Fruit fly (Drosophila melanogaster) whole organism, prepupa: ENCODE measurements around the gene CG32454.

Experiments
- Blimp-1 ChIP-seq: fragments of 200-800 bp; sonication (Bioruptor generic); optimal IDR thresholded peaks from 3 replicates; lab custom pipeline; 2017; ENCODE audit warnings: missing biosample characterization, missing genetic modification characterization, mild to moderate bottlenecking, moderate library complexity, missing genetic modification reagents
- CG10631 ChIP-seq: fragments of 200-800 bp; sonication (Bioruptor generic); optimal IDR thresholded peaks from 2 replicates; lab custom pipeline; 2016; ENCODE audit warnings: missing biosample characterization, missing genetic modification characterization
- CG10669 ChIP-seq: fragments of 200-800 bp; sonication (Bioruptor generic); optimal IDR thresholded peaks from 3 replicates; lab custom pipeline; 2018; ENCODE audit warnings: missing biosample characterization, mild to moderate bottlenecking, missing genetic modification characterization, moderate library complexity
- CG11294 ChIP-seq: fragments of 200-800 bp; sonication (Bioruptor generic); IDR thresholded peaks from 2 replicates; pipeline ENCODE4 v1.3.6; 2022; ENCODE audit warnings: missing biosample characterization, missing genetic modification characterization
- CG11762 ChIP-seq: fragments of 200-800 bp; sonication (Bioruptor generic); optimal IDR thresholded peaks from 3 replicates; lab custom pipeline; 2016; ENCODE audit warnings: missing biosample characterization, missing genetic modification characterization; ENCODE audit not compliant: insufficient read depth
- CG11902 ChIP-seq: fragments of 200-800 bp; sonication (Bioruptor generic); optimal IDR thresholded peaks from 3 replicates; lab custom pipeline; 2016; ENCODE audit warnings: missing biosample characterization, missing genetic modification characterization
- CG15336 ChIP-seq: fragments of 200-800 bp; sonication (Bioruptor generic); IDR thresholded peaks from 2 replicates; pipeline ENCODE4 v1.3.6; 2022; ENCODE audit warnings: missing biosample characterization, missing genetic modification characterization
- CG1621 ChIP-seq: fragments of 200-800 bp; sonication (Bioruptor generic); optimal IDR thresholded peaks from 3 replicates; lab custom pipeline; 2018; ENCODE audit warnings: missing biosample characterization, mild to moderate bottlenecking, missing genetic modification characterization
- CG16779 ChIP-seq: fragments of 200-800 bp; sonication (Bioruptor generic); optimal IDR thresholded peaks from 3 replicates; lab custom pipeline; 2017; ENCODE audit warnings: missing biosample characterization, mild to moderate bottlenecking, missing genetic modification characterization
- CG3032 ChIP-seq: fragments of 200-800 bp; optimal IDR thresholded peaks from 2 replicates; lab custom pipeline; 2019; ENCODE audit warnings: missing biosample characterization, mild to moderate bottlenecking, missing genetic modification characterization, moderate library complexity
- CG31627 ChIP-seq: fragments of 200-800 bp; sonication (Bioruptor generic); optimal IDR thresholded peaks from 3 replicates; lab custom pipeline; 2016; ENCODE audit warnings: missing biosample characterization, missing genetic modification characterization
- CG32006 ChIP-seq: fragments of 200-800 bp; sonication (Bioruptor generic); optimal IDR thresholded peaks from 3 replicates; lab custom pipeline; 2017; ENCODE audit warnings: missing biosample characterization, mild to moderate bottlenecking, missing genetic modification characterization
- CG34406 ChIP-seq: fragments of 200-800 bp; sonication (Bioruptor generic); optimal IDR thresholded peaks from 3 replicates; lab custom pipeline; 2016; ENCODE audit warnings: missing biosample characterization, missing genetic modification characterization
- CG3919 ChIP-seq: fragments of 200-800 bp; sonication (Bioruptor generic); optimal IDR thresholded peaks from 3 replicates; lab custom pipeline; 2016; ENCODE audit warnings: missing biosample characterization, missing genetic modification characterization
- CG6163 ChIP-seq: fragments of 200-800 bp; sonication (Bioruptor generic); IDR thresholded peaks from 3 replicates; pipeline ENCODE4 v1.3.6; 2022; ENCODE audit warnings: missing biosample characterization, missing genetic modification characterization
- CG6276 ChIP-seq: fragments of 200-800 bp; sonication (Bioruptor generic); optimal IDR thresholded peaks from 2 replicates; lab custom pipeline; 2017; ENCODE audit warnings: missing biosample characterization, mild to moderate bottlenecking, missing genetic modification characterization
- CG6792 ChIP-seq: fragments of 200-800 bp; sonication (Bioruptor generic); optimal IDR thresholded peaks from 3 replicates; lab custom pipeline; 2016; ENCODE audit warnings: missing biosample characterization, missing genetic modification characterization
- CG6808 ChIP-seq: fragments of 200-800 bp; sonication (Bioruptor generic); optimal IDR thresholded peaks from 3 replicates; lab custom pipeline; 2017; ENCODE audit warnings: missing biosample characterization, missing genetic modification characterization, mild to moderate bottlenecking, moderate library complexity, missing genetic modification reagents
- CG7368 ChIP-seq: fragments of 200-800 bp; sonication (Bioruptor generic); optimal IDR thresholded peaks from 3 replicates; lab custom pipeline; 2016; ENCODE audit warnings: missing biosample characterization, missing genetic modification characterization
- CG8119 ChIP-seq: fragments of 200-800 bp; sonication (Bioruptor generic); IDR thresholded peaks from 3 replicates; pipeline ENCODE4 v1.3.6; 2022; ENCODE audit warnings: missing biosample characterization, missing genetic modification characterization
- CG8319 ChIP-seq: fragments of 200-800 bp; sonication (Bioruptor generic); optimal IDR thresholded peaks from 3 replicates; lab custom pipeline; 2016; ENCODE audit warnings: missing biosample characterization, missing genetic modification characterization
- CG8632 ChIP-seq: fragments of 200-800 bp; sonication (Bioruptor generic); optimal IDR thresholded peaks from 3 replicates; lab custom pipeline; 2016; ENCODE audit warnings: missing biosample characterization, missing genetic modification characterization
- CG9139 ChIP-seq: fragments of 200-800 bp; sonication (Bioruptor generic); optimal IDR thresholded peaks from 3 replicates; lab custom pipeline; 2017; ENCODE audit warnings: missing biosample characterization, mild to moderate bottlenecking, missing genetic modification characterization
- Eip75B ChIP-seq: fragments of 200-800 bp; sonication (Bioruptor generic); optimal IDR thresholded peaks from 3 replicates; lab custom pipeline; 2016; ENCODE audit warnings: missing biosample characterization, missing genetic modification characterization
- Eip78C ChIP-seq: fragments of 200-800 bp; sonication (Bioruptor generic); peaks from one replicate; lab custom pipeline; 2016; ENCODE audit warnings: missing biosample characterization, missing genetic modification characterization
- Eip93F ChIP-seq: fragments of 200-800 bp; sonication (Bioruptor generic); optimal IDR thresholded peaks from 2 replicates; lab custom pipeline; 2016; ENCODE audit warnings: missing biosample characterization, mild to moderate bottlenecking, missing genetic modification characterization
- Ets21C ChIP-seq: fragments of 200-800 bp; sonication (Bioruptor generic); optimal IDR thresholded peaks from 3 replicates; lab custom pipeline; 2016; ENCODE audit warnings: missing biosample characterization, missing genetic modification characterization
- Ets96B ChIP-seq: fragments of 200-800 bp; optimal IDR thresholded peaks from 2 replicates; lab custom pipeline; 2019; ENCODE audit warnings: missing biosample characterization, mild to moderate bottlenecking, missing genetic modification characterization, moderate library complexity
- Gug ChIP-seq: fragments of 200-800 bp; sonication (Bioruptor generic); IDR thresholded peaks from 2 replicates; pipeline ENCODE4 v1.3.6; 2022; ENCODE audit warnings: missing biosample characterization, missing genetic modification characterization
- Hr38 ChIP-seq: sonication (Bioruptor generic); optimal IDR thresholded peaks from 2 replicates; lab custom pipeline; 2016; ENCODE audit warnings: missing biosample characterization, missing genetic modification characterization
- Hr39 ChIP-seq: fragments of 200-800 bp; sonication (Bioruptor generic); optimal IDR thresholded peaks from 2 replicates; lab custom pipeline; 2016; ENCODE audit warnings: missing biosample characterization, missing genetic modification characterization
- Hr4 ChIP-seq: fragments of 200-800 bp; sonication (Bioruptor generic); optimal IDR thresholded peaks from 3 replicates; lab custom pipeline; 2016; ENCODE audit warnings: missing biosample characterization, missing genetic modification characterization
- Met ChIP-seq: fragments of 200-800 bp; sonication (Bioruptor generic); optimal IDR thresholded peaks from 3 replicates; lab custom pipeline; 2016; ENCODE audit warnings: missing biosample characterization, missing genetic modification characterization
- Smox ChIP-seq: fragments of 200-800 bp; sonication (Bioruptor generic); optimal IDR thresholded peaks from 3 replicates; lab custom pipeline; 2016; ENCODE audit warnings: missing biosample characterization, missing genetic modification characterization
- Sox102F ChIP-seq: fragments of 200-800 bp; sonication (Bioruptor generic); optimal IDR thresholded peaks from 2 replicates; lab custom pipeline; 2016; ENCODE audit warnings: missing biosample characterization, mild to moderate bottlenecking, missing genetic modification characterization
- Sox14 ChIP-seq: fragments of 200-800 bp; sonication (Bioruptor generic); optimal IDR thresholded peaks from 3 replicates; lab custom pipeline; 2016; ENCODE audit warnings: missing biosample characterization, missing genetic modification characterization
- Sox15 ChIP-seq: fragments of 200-800 bp; sonication (Bioruptor generic); optimal IDR thresholded peaks from 3 replicates; lab custom pipeline; 2016; ENCODE audit warnings: missing biosample characterization, missing genetic modification characterization
- achi ChIP-seq: fragments of 200-800 bp; sonication (Bioruptor generic); optimal IDR thresholded peaks from 3 replicates; lab custom pipeline; 2016; ENCODE audit warnings: missing biosample characterization, missing genetic modification characterization
- acj6 ChIP-seq: fragments of 200-800 bp; sonication (Bioruptor generic); optimal IDR thresholded peaks from 3 replicates; lab custom pipeline; 2016; ENCODE audit warnings: missing biosample characterization, missing genetic modification characterization
- cyc ChIP-seq: fragments of 200-800 bp; sonication (Bioruptor generic); optimal IDR thresholded peaks from 3 replicates; lab custom pipeline; 2016; ENCODE audit warnings: missing biosample characterization, missing genetic modification characterization
- dsx ChIP-seq: fragments of 200-800 bp; optimal IDR thresholded peaks from 3 replicates; lab custom pipeline; 2019; ENCODE audit warnings: missing biosample characterization, mild to moderate bottlenecking, missing genetic modification characterization, moderate library complexity; ENCODE audit not compliant: poor library complexity, severe bottlenecking
- esn ChIP-seq: fragments of 200-800 bp; sonication (Bioruptor generic); optimal IDR thresholded peaks from 2 replicates; lab custom pipeline; 2016; ENCODE audit warnings: missing biosample characterization, mild to moderate bottlenecking, missing genetic modification characterization, moderate library complexity
- fd59A ChIP-seq: fragments of 200-800 bp; sonication (Bioruptor generic); optimal IDR thresholded peaks from 2 replicates; lab custom pipeline; 2017; ENCODE audit warnings: missing biosample characterization, mild to moderate bottlenecking, missing genetic modification characterization, missing genetic modification reagents
- fd85E ChIP-seq: fragments of 200-800 bp; sonication (Bioruptor generic); optimal IDR thresholded peaks from 3 replicates; lab custom pipeline; 2016; ENCODE audit warnings: missing biosample characterization, missing genetic modification characterization
- fkh ChIP-seq: fragments of 200-800 bp; sonication (Bioruptor generic); optimal IDR thresholded peaks from 3 replicates; lab custom pipeline; 2017; ENCODE audit warnings: missing biosample characterization, mild to moderate bottlenecking, missing genetic modification characterization, moderate library complexity
- lz ChIP-seq: fragments of 200-800 bp; sonication (Bioruptor generic); optimal IDR thresholded peaks from 3 replicates; lab custom pipeline; 2016; ENCODE audit warnings: missing biosample characterization, missing genetic modification characterization
- net ChIP-seq: fragments of 200-800 bp; sonication (Bioruptor generic); optimal IDR thresholded peaks from 3 replicates; lab custom pipeline; 2016; ENCODE audit warnings: missing biosample characterization, missing genetic modification characterization
- pdm3 ChIP-seq: fragments of 200-800 bp; sonication (Bioruptor generic); optimal IDR thresholded peaks from 3 replicates; lab custom pipeline; 2016; ENCODE audit warnings: missing biosample characterization, missing genetic modification characterization
- salr ChIP-seq, 2 experiments: fragments of 200-800 bp; sonication (Bioruptor generic); optimal IDR thresholded peaks; 3 replicates each; lab custom pipeline; 2016 to 2018; ENCODE audit warnings: missing biosample characterization in 2 of 2, missing genetic modification characterization in 2 of 2, mild to moderate bottlenecking in 1 of 2
- spab ChIP-seq: fragments of 200-800 bp; sonication (Bioruptor generic); optimal IDR thresholded peaks from 2 replicates; lab custom pipeline; 2017; ENCODE audit warnings: missing biosample characterization, mild to moderate bottlenecking, missing genetic modification characterization, missing genetic modification reagents
- ss ChIP-seq, 2 experiments: fragments of 200-800 bp; sonication (Bioruptor generic); optimal IDR thresholded peaks; 2 replicates in 1 of 2; 3 replicates in 1 of 2; lab custom pipeline; 2017 to 2018; ENCODE audit warnings: mild to moderate bottlenecking in 2 of 2, missing biosample characterization in 2 of 2, missing genetic modification characterization in 2 of 2, moderate library complexity in 1 of 2
- svp ChIP-seq: fragments of 200-800 bp; sonication (Bioruptor generic); peaks from one replicate; lab custom pipeline; 2016; ENCODE audit warnings: missing biosample characterization, missing genetic modification characterization
- topi ChIP-seq: fragments of 200-800 bp; sonication (Bioruptor generic); optimal IDR thresholded peaks from 3 replicates; lab custom pipeline; 2016; ENCODE audit warnings: missing biosample characterization, missing genetic modification characterization

The CG32454 gene

dm6 chr3L:22773383-22773873, 43.9 kb downstream of the CG32454 start:
- TF ChIP-seq cyc (no peak), net (GFP tag; lab: Kevin White, UChicago) (no peak), Eip78C (GFP tag; lab: Kevin White, UChicago) (no peak), CG6276 (no peak), Met (GFP tag; lab: Kevin White, UChicago) (no peak), Hr39 (GFP tag; lab: Kevin White, UChicago) (no peak), achi (GFP tag; lab: Kevin White, UChicago) (no peak), Sox14 (GFP tag; lab: Kevin White, UChicago) (peak; percentile 29), Sox102F (no peak), Ets96B (tag; lab: Kevin White, UChicago) (no peak), CG6808 (GFP tag; lab: Kevin White, UChicago) (peak; percentile 1), salr (GFP tag; optimal IDR thresholded peaks at IDR 0.05; lab: Kevin White, UChicago) (no peak), CG11902 (GFP tag; lab: Kevin White, UChicago) (no peak), pdm3 (GFP tag; lab: Kevin White, UChicago) (no peak), CG1621 (tag; lab: Kevin White, UChicago) (no peak), CG8319 (GFP tag; lab: Kevin White, UChicago) (no peak), Sox15 (no peak), CG8119 (GFP tag; lab: Robert Waterston, UW) (no peak), CG7368 (GFP tag; lab: Kevin White, UChicago) (no peak), Hr38 (GFP tag; lab: Kevin White, UChicago) (no peak), CG6163 (GFP tag; lab: Robert Waterston, UW) (peak; percentile 51; the same call in 1 of the 3 replicates), Blimp-1 (no peak), Ets21C (GFP tag; lab: Kevin White, UChicago) (no peak), Eip75B (GFP tag; lab: Kevin White, UChicago) (no peak), CG11762 (GFP tag; lab: Kevin White, UChicago) (no peak), CG10631 (GFP tag; lab: Kevin White, UChicago) (no peak), CG6792 (GFP tag; lab: Kevin White, UChicago) (no peak), svp (GFP tag; lab: Kevin White, UChicago) (peak; percentile 71), dsx (GFP tag; lab: Kevin White, UChicago) (no peak), Hr4 (no peak), Eip93F (GFP tag; lab: Kevin White, UChicago) (no peak), CG10669 (no peak), Smox (GFP tag; lab: Kevin White, UChicago) (no peak), CG3032 (tag; lab: Kevin White, UChicago) (no peak), CG11294 (GFP tag; lab: Robert Waterston, UW) (no peak), spab (GFP tag; lab: Kevin White, UChicago) (no peak), CG32006 (GFP tag; lab: Kevin White, UChicago) (no peak), esn (peak; percentile 14), CG15336 (GFP tag; lab: Robert Waterston, UW) (0 out of 2 replicates have a peak, but pooled peaks have one; percentile 24), CG8632 (no peak), CG9139 (GFP tag; lab: Kevin White, UChicago) (peak; percentile 12), topi (GFP tag; lab: Kevin White, UChicago) (no peak), CG3919 (GFP tag; lab: Kevin White, UChicago) (no peak), Gug (GFP tag; lab: Robert Waterston, UW) (no peak), CG16779 (tag; lab: Kevin White, UChicago) (no peak), fd85E (GFP tag; lab: Kevin White, UChicago) (no peak), lz (GFP tag; lab: Kevin White, UChicago) (no peak), fkh (GFP tag; lab: Kevin White, UChicago) (no peak), acj6 (GFP tag; lab: Kevin White, UChicago) (no peak), ss (GFP tag; optimal IDR thresholded peaks at IDR 0.05; lab: Kevin White, UChicago) (peak in 1 of 2 experiments; percentile 51), CG31627 (GFP tag; lab: Kevin White, UChicago) (no peak), fd59A (GFP tag; lab: Kevin White, UChicago) (no peak), CG34406 (GFP tag; lab: Kevin White, UChicago) (no peak)
